Worm (Caenorhabditis elegans) whole organism, midembryonic: Measurements from ENCODE around the gene Y50D4C.5.

ENCODE experiments used
- T22C8.4 ChIP-seq: fragments of 200-800 bp; sonication (Bioruptor generic); IDR thresholded peaks from 2 replicates; pipeline ENCODE4 v1.3.6; 2022; ENCODE audit warnings: missing genetic modification characterization, missing compliant biosample characterization
- cog-1 ChIP-seq: sonication (generic microtip); optimal IDR thresholded peaks from 2 replicates; lab custom pipeline; 2016; ENCODE audit warnings: missing genetic modification characterization, missing compliant biosample characterization
- flt-1 ChIP-seq: fragments of 200-800 bp; sonication (Bioruptor generic); IDR thresholded peaks from 2 replicates; pipeline ENCODE4 v1.3.6; 2022; ENCODE audit warnings: missing genetic modification characterization, missing compliant biosample characterization
- med-1 ChIP-seq: sonication (generic microtip); optimal IDR thresholded peaks from 2 replicates; lab custom pipeline; 2017; ENCODE audit warnings: missing genetic modification characterization, mild to moderate bottlenecking, missing compliant biosample characterization, antibody characterized with exemption, missing genetic modification reagents; ENCODE audit not compliant: insufficient read depth
- ref-1 ChIP-seq: fragments of 200-800 bp; sonication (Bioruptor generic); conservative IDR thresholded peaks from 2 replicates; pipeline ENCODE4 v1.3.6; 2022; ENCODE audit warnings: missing genetic modification reagents, missing genetic modification characterization, missing compliant biosample characterization
- tab-1 ChIP-seq: fragments of 200-800 bp; sonication (Bioruptor generic); IDR thresholded peaks from 2 replicates; pipeline ENCODE4 v1.3.6; 2022; ENCODE audit warnings: missing genetic modification characterization, missing compliant biosample characterization
- ztf-23 ChIP-seq: fragments of 200-800 bp; sonication (Bioruptor generic); IDR thresholded peaks from 2 replicates; pipeline ENCODE4 v1.3.6; 2022; ENCODE audit warnings: missing genetic modification reagents, missing genetic modification characterization, missing compliant biosample characterization
- ztf-29 ChIP-seq: fragments of 200-800 bp; sonication (Bioruptor generic); IDR thresholded peaks from 2 replicates; pipeline ENCODE4 v1.3.6; 2022; ENCODE audit warnings: missing genetic modification reagents, missing genetic modification characterization, missing compliant biosample characterization

Y50D4C.5 gene

DNA sequence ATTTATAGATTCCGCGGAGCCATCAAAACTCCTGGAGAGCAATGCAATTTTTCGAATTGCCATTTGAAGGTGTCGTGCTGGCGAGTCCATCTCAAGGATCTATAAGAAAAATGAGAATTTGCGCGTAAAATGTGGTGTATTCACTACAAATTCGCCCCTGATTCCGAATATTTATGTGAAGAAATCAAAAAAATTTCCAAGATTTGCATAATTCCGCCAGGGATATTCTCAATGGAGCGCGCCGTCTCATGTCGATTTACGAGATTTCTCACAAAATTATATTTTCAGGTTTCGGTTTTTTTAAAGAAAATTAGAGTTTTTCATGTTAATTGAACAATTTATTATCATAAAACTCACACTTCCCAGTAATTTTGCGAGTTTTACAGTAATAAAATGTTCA is 53.8 kb downstream of the Y50D4C.5 start, which contains the start of gene Y50D4C.6:
Y50D4C.6 (minus strand) TSS at position 101 of the 400 bp plus-strand sequence.
- TF ChIP-seq med-1 (GFP tag; lab: Kevin White, UChicago), result no peak
- TF ChIP-seq T22C8.4 (GFP tag; lab: Robert Waterston, UW), result no peak
- no peak for TF ChIP-seq flt-1 (GFP tag; lab: Robert Waterston, UW)
- TF ChIP-seq tab-1 (GFP tag; lab: Robert Waterston, UW), result no peak
- no peak for TF ChIP-seq ztf-29 (GFP tag; lab: Robert Waterston, UW)
- TF ChIP-seq cog-1 (tag; lab: Kevin White, UChicago), result no peak
- no peak for TF ChIP-seq ztf-23 (GFP tag; lab: Robert Waterston, UW)

DNA sequence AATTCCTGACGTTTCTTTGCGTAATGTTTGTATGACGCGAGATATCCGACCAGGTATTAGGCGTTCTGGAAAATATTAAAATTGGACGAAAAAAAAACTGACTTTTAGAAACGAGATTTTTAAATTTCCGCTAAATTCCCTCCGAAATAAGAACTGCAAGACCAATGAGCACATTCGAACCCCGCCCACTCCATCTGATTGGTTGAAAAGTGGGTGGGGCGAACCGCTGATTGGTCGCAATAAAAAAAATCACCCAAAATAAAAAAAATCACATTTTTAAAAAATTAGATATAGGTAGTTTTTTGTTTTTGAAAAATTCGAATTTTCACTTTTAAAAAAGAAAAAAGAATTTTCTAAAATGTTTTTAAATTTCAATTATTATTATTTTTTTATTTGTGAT is 54.5 kb downstream of the Y50D4C.5 start:
- no peak for TF ChIP-seq cog-1 (tag; lab: Kevin White, UChicago)
- TF ChIP-seq med-1 (GFP tag; lab: Kevin White, UChicago), result no peak
- TF ChIP-seq tab-1 (GFP tag; lab: Robert Waterston, UW), result no peak
- no peak for TF ChIP-seq ztf-23 (GFP tag; lab: Robert Waterston, UW)
- no peak for TF ChIP-seq flt-1 (GFP tag; lab: Robert Waterston, UW)
- TF ChIP-seq ref-1 (GFP tag; lab: Robert Waterston, UW), result no peak
